Worm (Caenorhabditis elegans) whole organism, L4/young adult: Measurements from ENCODE around the gene Y48G9A.7.

Experiments
- W03F9.2 ChIP-seq: fragments of 150-350 bp; optimal IDR thresholded peaks from 2 replicates; lab custom pipeline; 2014; ENCODE audit warnings: missing biosample characterization, missing genetic modification characterization
- dao-5 ChIP-seq: sonication (generic microtip); optimal IDR thresholded peaks from 2 replicates; lab custom pipeline; 2016; ENCODE audit warnings: missing genotype, missing genetic modification characterization, moderate library complexity, missing compliant biosample characterization
- him-1 ChIP-seq: sonication (generic microtip); optimal IDR thresholded peaks from 2 replicates; lab custom pipeline; 2016; ENCODE audit warnings: missing genotype, missing genetic modification reagents, missing genetic modification characterization, missing compliant biosample characterization

Gene Y48G9A.7

ce11 chrIII:2133928-2134327, 23.6 kb downstream of the Y48G9A.7 start:
- TF ChIP-seq him-1 (tag; lab: Kevin White, UChicago), result no peak
- no peak for TF ChIP-seq W03F9.2
- no peak for TF ChIP-seq dao-5

ce11 chrIII:2137490-2137889, 27.1 kb downstream of the Y48G9A.7 start:
- TF ChIP-seq W03F9.2 (no peak), him-1 (tag; lab: Kevin White, UChicago) (no peak), dao-5 (no peak)

ce11 chrIII:2150555-2150954, 40.2 kb downstream of the Y48G9A.7 start:
- TF ChIP-seq him-1 (tag; lab: Kevin White, UChicago), result no peak
- TF ChIP-seq W03F9.2, result no peak
- no peak for TF ChIP-seq dao-5

- TF ChIP-seq W03F9.2 (peak; percentile 25), dao-5 (no peak), him-1 (tag; lab: Kevin White, UChicago) (no peak)
Observed at ce11 chrIII:2151480-2151995, 41.2 kb downstream of the Y48G9A.7 start, which contains the start of gene gcn-1. Gene gcn-1 (plus strand): TSS chrIII:2151945.

ce11 chrIII:2159152-2159551, 48.8 kb downstream of the Y48G9A.7 start:
- TF ChIP-seq W03F9.2, result no peak
